Fruit fly (Drosophila melanogaster) whole organism, embryonic: ENCODE results near the gene Arl5.
A peak's percentile ranks its signal among the peaks of the same experiment; 100 is the strongest.

ENCODE experiments used
- ATbp ChIP-seq: fragments of 200-800 bp; sonication (Bioruptor generic); optimal IDR thresholded peaks from 2 replicates; lab custom pipeline; 2017; ENCODE audit warnings: missing biosample characterization, mild to moderate bottlenecking, missing genetic modification characterization, missing genetic modification reagents
- Atf3 ChIP-seq: fragments of 200-800 bp; sonication (Bioruptor generic); optimal IDR thresholded peaks from 3 replicates; lab custom pipeline; 2016; ENCODE audit warnings: missing biosample characterization, missing genetic modification characterization
- B-H2 ChIP-seq: fragments of 200-800 bp; sonication (Bioruptor generic); optimal IDR thresholded peaks from 2 replicates; lab custom pipeline; 2018; ENCODE audit warnings: missing biosample characterization, mild to moderate bottlenecking, missing genetic modification characterization
- Blimp-1 ChIP-seq: fragments of 200-800 bp; sonication (Bioruptor generic); optimal IDR thresholded peaks from 3 replicates; lab custom pipeline; 2018; ENCODE audit warnings: missing biosample characterization, missing genetic modification characterization, mild to moderate bottlenecking, moderate library complexity, missing genetic modification reagents
- C15 ChIP-seq: fragments of 200-800 bp; sonication (Bioruptor generic); IDR thresholded peaks from 3 replicates; pipeline ENCODE4 v1.3.6; 2022; ENCODE audit warnings: missing biosample characterization, missing genetic modification characterization
- CG10462 ChIP-seq: fragments of 200-800 bp; sonication (Bioruptor generic); optimal IDR thresholded peaks from 2 replicates; lab custom pipeline; 2016; ENCODE audit warnings: missing biosample characterization, missing genetic modification characterization
- CG10654 ChIP-seq: fragments of 200-800 bp; sonication (Bioruptor generic); optimal IDR thresholded peaks from 2 replicates; lab custom pipeline; 2016; ENCODE audit warnings: missing biosample characterization, missing genetic modification characterization
- CG11247 ChIP-seq: fragments of 200-800 bp; sonication (Bioruptor generic); IDR thresholded peaks from 2 replicates; pipeline ENCODE4 v1.3.6; 2022; ENCODE audit warnings: missing biosample characterization, missing genetic modification characterization
- CG11456 ChIP-seq: fragments of 200-800 bp; sonication (Bioruptor generic); IDR thresholded peaks from 3 replicates; pipeline ENCODE4 v1.3.6; 2022; ENCODE audit warnings: missing biosample characterization, missing genetic modification characterization
- CG11504 ChIP-seq: fragments of 200-800 bp; sonication (Bioruptor generic); optimal IDR thresholded peaks from 3 replicates; lab custom pipeline; 2019; ENCODE audit warnings: missing biosample characterization, mild to moderate bottlenecking, missing genetic modification characterization, moderate library complexity
- CG11723 ChIP-seq: fragments of 200-800 bp; sonication (Bioruptor generic); optimal IDR thresholded peaks from 2 replicates; lab custom pipeline; 2017; ENCODE audit warnings: missing biosample characterization, mild to moderate bottlenecking, missing genetic modification characterization
- CG12219 ChIP-seq: fragments of 200-800 bp; sonication (Bioruptor generic); optimal IDR thresholded peaks from 3 replicates; lab custom pipeline; 2018; ENCODE audit warnings: missing biosample characterization, mild to moderate bottlenecking, missing genetic modification characterization
- CG1233 ChIP-seq: fragments of 200-800 bp; sonication (Bioruptor generic); optimal IDR thresholded peaks from 4 replicates; lab custom pipeline; 2018; ENCODE audit warnings: missing biosample characterization, mild to moderate bottlenecking, missing genetic modification characterization
- CG12391 ChIP-seq: fragments of 200-800 bp; sonication (Bioruptor generic); optimal IDR thresholded peaks from 3 replicates; lab custom pipeline; 2018; ENCODE audit warnings: missing biosample characterization, mild to moderate bottlenecking, missing genetic modification characterization, moderate library complexity
- CG12769 ChIP-seq: fragments of 200-800 bp; sonication (Bioruptor generic); optimal IDR thresholded peaks from 2 replicates; lab custom pipeline; 2019; ENCODE audit warnings: missing biosample characterization, mild to moderate bottlenecking, missing genetic modification characterization, moderate library complexity
- CG14710 ChIP-seq: fragments of 200-800 bp; sonication (Bioruptor generic); optimal IDR thresholded peaks from 3 replicates; lab custom pipeline; 2019; ENCODE audit warnings: missing biosample characterization, mild to moderate bottlenecking, missing genetic modification characterization, moderate library complexity
- CG17186 ChIP-seq: fragments of 200-800 bp; sonication (Bioruptor generic); optimal IDR thresholded peaks from 3 replicates; lab custom pipeline; 2017; ENCODE audit warnings: missing biosample characterization, missing genetic modification reagents, missing genetic modification characterization
- CG17328 ChIP-seq: fragments of 200-800 bp; sonication (Bioruptor generic); IDR thresholded peaks from 2 replicates; pipeline ENCODE4 v1.3.6; 2022; ENCODE audit warnings: missing biosample characterization, missing genetic modification characterization
- CG17361 ChIP-seq: fragments of 200-800 bp; sonication (Bioruptor generic); IDR thresholded peaks from 3 replicates; pipeline ENCODE4 v1.3.6; 2022; ENCODE audit warnings: missing biosample characterization, missing genetic modification characterization
- CG17612 ChIP-seq: fragments of 200-800 bp; sonication (Bioruptor generic); IDR thresholded peaks from 2 replicates; pipeline ENCODE4 v1.3.6; 2022; ENCODE audit warnings: missing biosample characterization, missing genetic modification characterization
- CG2875 ChIP-seq: fragments of 200-800 bp; sonication (Bioruptor generic); optimal IDR thresholded peaks from 2 replicates; lab custom pipeline; 2017; ENCODE audit warnings: missing biosample characterization, mild to moderate bottlenecking, missing genetic modification characterization, missing genetic modification reagents
- CG31224 ChIP-seq: fragments of 200-800 bp; sonication (Bioruptor generic); IDR thresholded peaks from 2 replicates; pipeline ENCODE4 v1.3.6; 2022; ENCODE audit warnings: missing biosample characterization, missing genetic modification characterization
- CG31441 ChIP-seq: fragments of 200-800 bp; sonication (Bioruptor generic); IDR thresholded peaks from 2 replicates; pipeline ENCODE4 v1.3.6; 2022; ENCODE audit warnings: missing biosample characterization, missing genetic modification characterization
- CG32772 ChIP-seq: fragments of 200-800 bp; sonication (Bioruptor generic); IDR thresholded peaks from 2 replicates; pipeline ENCODE4 v1.3.6; 2022; ENCODE audit warnings: missing biosample characterization, missing genetic modification characterization
- CG33557 ChIP-seq: fragments of 200-800 bp; sonication (Bioruptor generic); optimal IDR thresholded peaks from 2 replicates; lab custom pipeline; 2019; ENCODE audit warnings: missing biosample characterization, mild to moderate bottlenecking, missing genetic modification characterization, moderate library complexity
- CG3847 ChIP-seq: fragments of 200-800 bp; sonication (Bioruptor generic); IDR thresholded peaks from 2 replicates; pipeline ENCODE4 v1.3.6; 2022; ENCODE audit warnings: missing biosample characterization, missing genetic modification characterization
- CG4282 ChIP-seq: fragments of 200-800 bp; sonication (Bioruptor generic); optimal IDR thresholded peaks from 2 replicates; lab custom pipeline; 2016; ENCODE audit warnings: missing biosample characterization, missing genetic modification characterization
- CG9215 ChIP-seq: fragments of 200-800 bp; sonication (Bioruptor generic); IDR thresholded peaks from 2 replicates; pipeline ENCODE4 v1.3.6; 2022; ENCODE audit warnings: missing biosample characterization, missing genetic modification characterization
- CHES-1-like ChIP-seq: fragments of 200-800 bp; sonication (Bioruptor generic); optimal IDR thresholded peaks from 2 replicates; lab custom pipeline; 2016; ENCODE audit warnings: missing biosample characterization, missing genetic modification characterization
- Fer1 ChIP-seq: fragments of 200-800 bp; sonication (Bioruptor generic); optimal IDR thresholded peaks from 2 replicates; lab custom pipeline; 2017; ENCODE audit warnings: missing biosample characterization, mild to moderate bottlenecking, missing genetic modification characterization
- GATAe ChIP-seq: fragments of 200-800 bp; sonication (Bioruptor generic); conservative IDR thresholded peaks from 2 replicates; pipeline ENCODE4 v1.3.6; 2022; ENCODE audit warnings: missing biosample characterization, missing genetic modification characterization
- H15 ChIP-seq: fragments of 200-800 bp; sonication (Bioruptor generic); IDR thresholded peaks from 3 replicates; pipeline ENCODE4 v1.3.6; 2022; ENCODE audit warnings: missing biosample characterization, missing genetic modification characterization
- HHEX ChIP-seq: fragments of 200-800 bp; sonication (Bioruptor generic); optimal IDR thresholded peaks from 3 replicates; lab custom pipeline; 2017; ENCODE audit warnings: missing biosample characterization, mild to moderate bottlenecking, missing genetic modification characterization, missing genetic modification reagents
- Hr78 ChIP-seq, 2 experiments: fragments of 200-800 bp in 1 of 2; fragments of >200 bp in 1 of 2; sonication (Bioruptor generic) in 1 of 2; optimal IDR thresholded peaks; 2 replicates each; lab custom pipeline; 2017 to 2019; ENCODE audit warnings: missing biosample characterization in 2 of 2, missing genetic modification characterization in 2 of 2, mild to moderate bottlenecking in 1 of 2, moderate library complexity in 1 of 2
- Mrtf ChIP-seq: fragments of 200-800 bp; sonication (Bioruptor generic); IDR thresholded peaks from 3 replicates; pipeline ENCODE4 v1.3.6; 2022; ENCODE audit warnings: missing biosample characterization, missing genetic modification characterization
- Myb ChIP-seq: fragments of 200-800 bp; sonication (Bioruptor generic); optimal IDR thresholded peaks from 2 replicates; lab custom pipeline; 2016; ENCODE audit warnings: missing biosample characterization, missing genetic modification characterization
- Opbp ChIP-seq: fragments of 200-800 bp; sonication (Bioruptor generic); IDR thresholded peaks from 3 replicates; pipeline ENCODE4 v1.3.6; 2022; ENCODE audit warnings: missing biosample characterization, missing genetic modification characterization; ENCODE audit not compliant: partially characterized antibody
- Ptx1 ChIP-seq: fragments of 200-800 bp; sonication (Bioruptor generic); IDR thresholded peaks from 2 replicates; pipeline ENCODE4 v1.3.6; 2022; ENCODE audit warnings: missing biosample characterization, missing genetic modification characterization
- Sin3A ChIP-seq: fragments of >200 bp; optimal IDR thresholded peaks from 2 replicates; lab custom pipeline; 2018
- Sry-β ChIP-seq: fragments of 200-800 bp; sonication (Bioruptor generic); optimal IDR thresholded peaks from 2 replicates; lab custom pipeline; 2018; ENCODE audit warnings: missing biosample characterization, mild to moderate bottlenecking, missing genetic modification characterization, moderate library complexity
- ap ChIP-seq: fragments of 200-800 bp; sonication (Bioruptor generic); IDR thresholded peaks from 2 replicates; pipeline ENCODE4 v1.3.6; 2022; ENCODE audit warnings: missing biosample characterization, missing genetic modification characterization
- dpn ChIP-seq, 2 experiments: fragments of 200-800 bp; sonication (Bioruptor generic); optimal IDR thresholded peaks; 3 replicates each; lab custom pipeline; 2016; ENCODE audit warnings: missing biosample characterization in 2 of 2, missing genetic modification characterization in 2 of 2
- otp ChIP-seq: fragments of 200-800 bp; sonication (Bioruptor generic); IDR thresholded peaks from 3 replicates; pipeline ENCODE4, ENCODE4 v1.3.6; 2022; ENCODE audit warnings: missing biosample characterization, missing genetic modification characterization
- pzg ChIP-seq: fragments of 200-800 bp; sonication (Bioruptor generic); optimal IDR thresholded peaks from 3 replicates; lab custom pipeline; 2018; ENCODE audit warnings: missing biosample characterization, mild to moderate bottlenecking, missing genetic modification characterization, moderate library complexity
- ro ChIP-seq: fragments of 200-800 bp; sonication (Bioruptor generic); IDR thresholded peaks from 2 replicates; pipeline ENCODE4 v1.3.6; 2022; ENCODE audit warnings: missing biosample characterization, missing genetic modification characterization
- tin ChIP-seq: fragments of 200-800 bp; sonication (Bioruptor generic); optimal IDR thresholded peaks from 3 replicates; lab custom pipeline; 2016; ENCODE audit warnings: missing biosample characterization, missing genetic modification characterization
- trem ChIP-seq: fragments of 200-800 bp; optimal IDR thresholded peaks from 3 replicates; lab custom pipeline; 2019; ENCODE audit warnings: missing biosample characterization, mild to moderate bottlenecking, missing genetic modification characterization, moderate library complexity
- unpg ChIP-seq: fragments of 200-800 bp; sonication (Bioruptor generic); optimal IDR thresholded peaks from 3 replicates; lab custom pipeline; 2018; ENCODE audit warnings: missing biosample characterization, mild to moderate bottlenecking, missing genetic modification characterization, moderate library complexity
- vvl ChIP-seq: fragments of 200-800 bp; sonication (Bioruptor generic); IDR thresholded peaks from 2 replicates; pipeline ENCODE4 v1.3.6; 2022; ENCODE audit warnings: missing biosample characterization, missing genetic modification characterization
- wdn ChIP-seq: fragments of 200-800 bp; sonication (Bioruptor generic); IDR thresholded peaks from 2 replicates; pipeline ENCODE4 v1.3.6; 2022; ENCODE audit warnings: missing biosample characterization, missing genetic modification characterization

The Arl5 gene

dm6 chr3L:8315141-8315816 lies 15.6 kb upstream of the Arl5 start, which contains the start of gene Cpsf6 (continued):
- TF ChIP-seq Opbp (GFP tag; lab: Robert Waterston, UW) (no peak), CG17328 (peak; percentile 76), ATbp (GFP tag; lab: Kevin White, UChicago) (no peak), H15 (GFP tag; lab: Robert Waterston, UW) (peak; percentile 32; the same call in 1 of the 3 replicates), CG31224 (GFP tag; lab: Robert Waterston, UW) (peak; percentile 53), Fer1 (GFP tag; lab: Kevin White, UChicago) (no peak), CG31441 (GFP tag; lab: Robert Waterston, UW) (peak; percentile 61), tin (GFP tag; lab: Kevin White, UChicago) (peak; percentile 63), CG12219 (peak; percentile 33), Mrtf (GFP tag; lab: Robert Waterston, UW) (no peak; the same call in 2 of the 3 replicates), dpn (GFP tag; optimal IDR thresholded peaks at IDR 0.05; lab: Kevin White, UChicago) (peak; percentile 52 to 71), CG9215 (peak; percentile 44; the same call in 1 of the 2 replicates), unpg (peak; percentile 80), CG1233 (peak; percentile 33), Blimp-1 (GFP tag; lab: Kevin White, UChicago) (no peak), B-H2 (no peak), CG17612 (no peak), C15 (GFP tag; lab: Robert Waterston, UW) (no peak), wdn (GFP tag; lab: Robert Waterston, UW) (no peak), CG4282 (GFP tag; lab: Kevin White, UChicago) (no peak), Ptx1 (GFP tag; lab: Robert Waterston, UW) (peak; percentile 54), CG2875 (GFP tag; lab: Kevin White, UChicago) (peak; percentile 6), CG10654 (GFP tag; lab: Kevin White, UChicago) (peak; percentile 36), CHES-1-like (GFP tag; lab: Kevin White, UChicago) (peak; percentile 66), CG12769 (peak; percentile 78), CG17361 (peak; percentile 64; the same call in 2 of the 3 replicates), Atf3 (GFP tag; lab: Kevin White, UChicago) (peak; percentile 37), ap (GFP tag; lab: Robert Waterston, UW) (0 out of 2 replicates have a peak, but pooled peaks have one; percentile 25), ro (no peak), CG3847 (peak; percentile 66), vvl (GFP tag; lab: Robert Waterston, UW) (peak; percentile 78), CG10462 (peak; percentile 42), CG11247 (GFP tag; lab: Robert Waterston, UW) (peak; percentile 39; the same call in 1 of the 2 replicates), CG32772 (GFP tag; lab: Robert Waterston, UW) (no peak), CG14710 (peak; percentile 87), CG33557 (GFP tag; lab: Kevin White, UChicago) (peak; percentile 59), Sin3A (lab: Kevin White, UChicago) (peak; percentile 83), CG11723 (GFP tag; lab: Kevin White, UChicago) (no peak), trem (tag; lab: Kevin White, UChicago) (peak; percentile 87), Hr78 (GFP tag; optimal IDR thresholded peaks at IDR 0.05; lab: Kevin White, UChicago) (no peak), CG11504 (tag; lab: Kevin White, UChicago) (peak; percentile 71), CG17186 (peak; percentile 54), otp (GFP tag; lab: Robert Waterston, UW) (no peak), CG11456 (GFP tag; lab: Robert Waterston, UW) (peak; percentile 60; the same call in 2 of the 3 replicates), pzg (peak; percentile 79), Sry-β (GFP tag; lab: Kevin White, UChicago) (no peak), GATAe (GFP tag; lab: Robert Waterston, UW) (no peak), Myb (GFP tag; lab: Kevin White, UChicago) (peak; percentile 94), CG12391 (tag; lab: Kevin White, UChicago) (peak; percentile 87), HHEX (GFP tag; lab: Kevin White, UChicago) (peak; percentile 22)
